Worm (Caenorhabditis elegans): ENCODE data around the gene mog-3.

- TF ChIP-seq nhr-28 (tag; optimal IDR thresholded peaks at IDR 0.05) (no peak), mab-5 (tag; optimal IDR thresholded peaks at IDR 0.05) (no peak), elt-1 (tag; optimal IDR thresholded peaks at IDR 0.05; ENCODE audit: borderline replicate concordance, insufficient read depth) (no peak), lin-32 (GFP tag; optimal IDR thresholded peaks at IDR 0.05) (no peak), unc-62 (GFP tag; optimal IDR thresholded peaks at IDR 0.05) (no peak), ces-1 (GFP tag; optimal IDR thresholded peaks at IDR 0.05) (no peak), blmp-1 (tag; optimal IDR thresholded peaks at IDR 0.05) (no peak), mep-1 (tag; optimal IDR thresholded peaks at IDR 0.05) (no peak), lsy-2 (tag; optimal IDR thresholded peaks at IDR 0.05) (no peak), lin-13 (tag; optimal IDR thresholded peaks at IDR 0.05) (no peak)
These were observed 10.2 kb downstream of the mog-3 start for ce11 chrIII:5318610-5319009.
